Fruit fly (Drosophila melanogaster) ovary, adult (tissue): Measurements from ENCODE around the gene UQCR-Q.

Experiments used
- CG17801 ChIP-seq: fragments of 200-800 bp; optimal IDR thresholded peaks from 2 replicates; lab custom pipeline; 2019; ENCODE audit warnings: missing biosample characterization, mild to moderate bottlenecking, missing genetic modification characterization, moderate library complexity; ENCODE audit not compliant: partially characterized antibody

UQCR-Q gene

dm6 chr3L:17474711-17475451 lies at the start of gene UQCR-Q, which contains the start of gene CG46525:
TSS of gene UQCR-Q (plus strand) at chr3L:17474761.
TSS of gene CG46525 (plus strand) at chr3L:17475220.
- TF ChIP-seq CG17801 (GFP tag; lab: Kevin White, UChicago) = peak; percentile 3

- TF ChIP-seq CG17801 (GFP tag; lab: Kevin White, UChicago) = peak; percentile 84
Observed at dm6 chr3L:17425132-17425713, 49.3 kb upstream of the UQCR-Q start, which contains the start of the genes Sec3 and COX7B. TSS of gene Sec3 (minus strand) at chr3L:17425217. TSS of gene COX7B (plus strand) at chr3L:17425477.

- TF ChIP-seq CG17801 (GFP tag; lab: Kevin White, UChicago) = peak; percentile 18
Observed at dm6 chr3L:17427013-17427412, 47.5 kb upstream of the UQCR-Q start, which contains the start of gene Polr3G. TSS of gene Polr3G (minus strand) at chr3L:17427130.

- TF ChIP-seq CG17801 (GFP tag; lab: Kevin White, UChicago) = peak; percentile 74
Observed at dm6 chr3L:17428779-17429178, 45.8 kb upstream of the UQCR-Q start, which contains the start of gene Gorab. TSS of gene Gorab (minus strand) at chr3L:17428836.

- TF ChIP-seq CG17801 (GFP tag; lab: Kevin White, UChicago) = no peak
Observed at dm6 chr3L:17430390-17430789, 44.2 kb upstream of the UQCR-Q start.

dm6 chr3L:17430957-17431585 lies 43.5 kb upstream of the UQCR-Q start:
- no peak for TF ChIP-seq CG17801 (GFP tag; lab: Kevin White, UChicago)

dm6 chr3L:17432947-17433346 lies 41.6 kb upstream of the UQCR-Q start, which contains the start of gene frc:
TSS of gene frc (minus strand) at chr3L:17433190.
- no peak for TF ChIP-seq CG17801 (GFP tag; lab: Kevin White, UChicago)

- peak; percentile 92 for TF ChIP-seq CG17801 (GFP tag; lab: Kevin White, UChicago)
Observed at dm6 chr3L:17433555-17433954, 41.0 kb upstream of the UQCR-Q start, which contains the start of the genes Coq4 and CG32176. TSS of gene Coq4 (minus strand) at chr3L:17433621. TSS of gene CG32176 (plus strand) at chr3L:17433868.

- TF ChIP-seq CG17801 (GFP tag; lab: Kevin White, UChicago) = no peak
Observed at dm6 chr3L:17436331-17436730, 38.2 kb upstream of the UQCR-Q start, which contains the start of gene CG12229. TSS of gene CG12229 (minus strand) at chr3L:17436431.

dm6 chr3L:17438872-17439495 lies 35.6 kb upstream of the UQCR-Q start, which contains the start of gene CG18265:
TSS of gene CG18265 (plus strand) at chr3L:17439401.
- no peak for TF ChIP-seq CG17801 (GFP tag; lab: Kevin White, UChicago)

dm6 chr3L:17441602-17442001 lies 33.0 kb upstream of the UQCR-Q start:
- no peak for TF ChIP-seq CG17801 (GFP tag; lab: Kevin White, UChicago)

- TF ChIP-seq CG17801 (GFP tag; lab: Kevin White, UChicago) = no peak
Observed at dm6 chr3L:17444569-17444968, 30.0 kb upstream of the UQCR-Q start.

dm6 chr3L:17445629-17446431 lies 28.7 kb upstream of the UQCR-Q start:
- TF ChIP-seq CG17801 (GFP tag; lab: Kevin White, UChicago) = no peak

- no peak for TF ChIP-seq CG17801 (GFP tag; lab: Kevin White, UChicago)
Observed at dm6 chr3L:17447881-17448280, 26.7 kb upstream of the UQCR-Q start.
